Fruit fly (Drosophila melanogaster) whole organism, embryonic: Measurements from ENCODE around the gene klu.
A peak's percentile ranks its signal among the peaks of the same experiment; 100 is the strongest.

ENCODE experiments used
- ATbp ChIP-seq: fragments of 200-800 bp; sonication (Bioruptor generic); optimal IDR thresholded peaks from 2 replicates; lab custom pipeline; 2017; ENCODE audit warnings: missing biosample characterization, mild to moderate bottlenecking, missing genetic modification characterization, missing genetic modification reagents
- Abd-B ChIP-seq: fragments of 200-800 bp; sonication (Bioruptor generic); optimal IDR thresholded peaks from 2 replicates; lab custom pipeline; 2018; ENCODE audit warnings: missing biosample characterization, mild to moderate bottlenecking, missing genetic modification characterization, moderate library complexity
- Atf6 ChIP-seq: fragments of 200-800 bp; sonication (Bioruptor generic); IDR thresholded peaks from 2 replicates; pipeline ENCODE4 v1.3.6; 2022; ENCODE audit warnings: missing biosample characterization, missing genetic modification characterization
- Awh ChIP-seq: fragments of 200-800 bp; sonication (Bioruptor generic); IDR thresholded peaks from 2 replicates; pipeline ENCODE4, ENCODE4 v1.3.6; 2022; ENCODE audit warnings: missing biosample characterization, missing genetic modification characterization
- BtbVII ChIP-seq: fragments of 200-800 bp; sonication (Bioruptor generic); optimal IDR thresholded peaks from 3 replicates; lab custom pipeline; 2017; ENCODE audit warnings: missing biosample characterization, mild to moderate bottlenecking, missing genetic modification characterization
- CG1024 ChIP-seq: fragments of 200-800 bp; sonication (Bioruptor generic); IDR thresholded peaks from 2 replicates; pipeline ENCODE4 v1.3.6; 2022; ENCODE audit warnings: missing biosample characterization, missing genetic modification characterization
- CG11085 ChIP-seq: fragments of 200-800 bp; sonication (Bioruptor generic); IDR thresholded peaks from 2 replicates; pipeline ENCODE4 v1.3.6; 2022; ENCODE audit warnings: missing biosample characterization, missing genetic modification characterization
- CG12071 ChIP-seq: fragments of 200-800 bp; sonication (Bioruptor generic); optimal IDR thresholded peaks from 3 replicates; lab custom pipeline; 2018; ENCODE audit warnings: missing biosample characterization, mild to moderate bottlenecking, missing genetic modification characterization
- CG12104 ChIP-seq: fragments of 200-800 bp; sonication (Bioruptor generic); optimal IDR thresholded peaks from 3 replicates; lab custom pipeline; 2016; ENCODE audit warnings: missing biosample characterization, missing genetic modification characterization
- CG13296 ChIP-seq: fragments of 200-800 bp; sonication (Bioruptor generic); optimal IDR thresholded peaks from 3 replicates; lab custom pipeline; 2018; ENCODE audit warnings: missing biosample characterization, mild to moderate bottlenecking, missing genetic modification characterization
- CG14014 ChIP-seq: fragments of 200-800 bp; sonication (Bioruptor generic); IDR thresholded peaks from 2 replicates; pipeline ENCODE4 v1.3.6; 2022; ENCODE audit warnings: missing biosample characterization, missing genetic modification characterization
- CG3847 ChIP-seq: fragments of 200-800 bp; sonication (Bioruptor generic); IDR thresholded peaks from 2 replicates; pipeline ENCODE4 v1.3.6; 2022; ENCODE audit warnings: missing biosample characterization, missing genetic modification characterization
- CG4360 ChIP-seq: fragments of 200-800 bp; sonication (Bioruptor generic); IDR thresholded peaks from 2 replicates; pipeline ENCODE4 v1.3.6; 2022; ENCODE audit warnings: missing biosample characterization, missing genetic modification characterization
- CG4707 ChIP-seq: fragments of 200-800 bp; sonication (Bioruptor generic); optimal IDR thresholded peaks from 2 replicates; lab custom pipeline; 2018; ENCODE audit warnings: missing biosample characterization, mild to moderate bottlenecking, missing genetic modification characterization, moderate library complexity
- CG6683 ChIP-seq: fragments of 200-800 bp; sonication (Bioruptor generic); optimal IDR thresholded peaks from 2 replicates; lab custom pipeline; 2017; ENCODE audit warnings: missing biosample characterization, mild to moderate bottlenecking, missing genetic modification characterization, missing genetic modification reagents
- CG7987 ChIP-seq: fragments of 200-800 bp; sonication (Bioruptor generic); optimal IDR thresholded peaks from 2 replicates; lab custom pipeline; 2018; ENCODE audit warnings: missing biosample characterization, mild to moderate bottlenecking, missing genetic modification characterization, moderate library complexity
- CG8290 ChIP-seq, 3 experiments: fragments of 200-800 bp; sonication (Bioruptor generic); optimal IDR thresholded peaks; 2 replicates each; lab custom pipeline; 2016 to 2019; ENCODE audit warnings: missing biosample characterization in 3 of 3, missing genetic modification characterization in 3 of 3, mild to moderate bottlenecking in 2 of 3, moderate library complexity in 1 of 3
- CG8388 ChIP-seq: fragments of 200-800 bp; sonication (Bioruptor generic); optimal IDR thresholded peaks from 2 replicates; lab custom pipeline; 2019; ENCODE audit warnings: missing biosample characterization, mild to moderate bottlenecking, missing genetic modification characterization, moderate library complexity
- Camta ChIP-seq: fragments of 200-800 bp; sonication (Bioruptor generic); optimal IDR thresholded peaks from 2 replicates; lab custom pipeline; 2016; ENCODE audit warnings: missing biosample characterization, missing genetic modification characterization
- Chrac-16 ChIP-seq: fragments of 200-800 bp; sonication (Bioruptor generic); optimal IDR thresholded peaks from 3 replicates; lab custom pipeline; 2016; ENCODE audit warnings: missing biosample characterization, missing genetic modification characterization
- CrebB ChIP-seq: fragments of 200-800 bp; sonication (Bioruptor generic); optimal IDR thresholded peaks from 3 replicates; lab custom pipeline; 2018; ENCODE audit warnings: missing biosample characterization, mild to moderate bottlenecking, missing genetic modification characterization
- Hand ChIP-seq: fragments of 200-800 bp; sonication (Bioruptor generic); optimal IDR thresholded peaks from 2 replicates; lab custom pipeline; 2017; ENCODE audit warnings: mild to moderate bottlenecking, missing biosample characterization, missing genetic modification reagents, missing genetic modification characterization
- HmgZ ChIP-seq: fragments of 200-800 bp; sonication (Bioruptor generic); optimal IDR thresholded peaks from 2 replicates; lab custom pipeline; 2018; ENCODE audit warnings: missing biosample characterization, mild to moderate bottlenecking, missing genetic modification characterization
- Hr51 ChIP-seq, 2 experiments: fragments of 200-800 bp; sonication (Bioruptor generic); optimal IDR thresholded peaks; 2 replicates in 1 of 2; 3 replicates in 1 of 2; lab custom pipeline; 2016 to 2018; ENCODE audit warnings: missing biosample characterization in 2 of 2, missing genetic modification characterization in 2 of 2, mild to moderate bottlenecking in 1 of 2, moderate library complexity in 1 of 2
- Kr ChIP-seq: fragments of 200-800 bp; sonication (Bioruptor generic); optimal IDR thresholded peaks from 2 replicates; lab custom pipeline; 2017; ENCODE audit warnings: missing biosample characterization, mild to moderate bottlenecking, missing genetic modification characterization
- MESR4 ChIP-seq: fragments of 200-800 bp; sonication (Bioruptor generic); optimal IDR thresholded peaks from 2 replicates; lab custom pipeline; 2018; ENCODE audit warnings: missing biosample characterization, mild to moderate bottlenecking, missing genetic modification characterization, moderate library complexity
- MTF-1 ChIP-seq: fragments of 200-800 bp; sonication (Bioruptor generic); optimal IDR thresholded peaks from 2 replicates; lab custom pipeline; 2018; ENCODE audit warnings: missing biosample characterization, mild to moderate bottlenecking, missing genetic modification characterization, borderline replicate concordance
- Mrtf ChIP-seq: fragments of 200-800 bp; sonication (Bioruptor generic); IDR thresholded peaks from 3 replicates; pipeline ENCODE4 v1.3.6; 2022; ENCODE audit warnings: missing biosample characterization, missing genetic modification characterization
- NC2α ChIP-seq: fragments of 200-800 bp; sonication (Bioruptor generic); optimal IDR thresholded peaks from 2 replicates; lab custom pipeline; 2016; ENCODE audit warnings: missing biosample characterization, missing genetic modification characterization
- Pdp1 ChIP-seq, 2 experiments: fragments of 200-800 bp; sonication (Bioruptor generic); optimal IDR thresholded peaks; 3 replicates each; lab custom pipeline; 2016; ENCODE audit warnings: missing biosample characterization in 2 of 2, missing genetic modification characterization in 2 of 2, mild to moderate bottlenecking in 1 of 2, moderate library complexity in 1 of 2
- Sry-β ChIP-seq: fragments of 200-800 bp; sonication (Bioruptor generic); optimal IDR thresholded peaks from 2 replicates; lab custom pipeline; 2018; ENCODE audit warnings: missing biosample characterization, mild to moderate bottlenecking, missing genetic modification characterization, moderate library complexity
- al ChIP-seq: fragments of 200-800 bp; sonication (Bioruptor generic); IDR thresholded peaks from 2 replicates; pipeline ENCODE4 v1.3.6; 2022; ENCODE audit warnings: missing biosample characterization, missing genetic modification characterization
- aop ChIP-seq: fragments of 200-800 bp; sonication (Bioruptor generic); IDR thresholded peaks from 2 replicates; pipeline ENCODE4 v1.3.6; 2022; ENCODE audit warnings: missing biosample characterization, missing genetic modification characterization
- caup ChIP-seq: fragments of 200-800 bp; sonication (Bioruptor generic); optimal IDR thresholded peaks from 3 replicates; lab custom pipeline; 2017; ENCODE audit warnings: missing biosample characterization, mild to moderate bottlenecking, missing genetic modification characterization, moderate library complexity; ENCODE audit not compliant: severe bottlenecking
- ci ChIP-seq: fragments of 200-800 bp; sonication (Bioruptor generic); IDR thresholded peaks from 3 replicates; pipeline ENCODE4 v1.3.6; 2022; ENCODE audit warnings: missing biosample characterization, missing genetic modification characterization
- dimm ChIP-seq: fragments of 200-800 bp; sonication (Bioruptor generic); IDR thresholded peaks from 2 replicates; pipeline ENCODE4 v1.3.6; 2022; ENCODE audit warnings: missing biosample characterization, missing genetic modification characterization
- exex ChIP-seq: fragments of 200-800 bp; sonication (Bioruptor generic); optimal IDR thresholded peaks from 4 replicates; lab custom pipeline; 2018; ENCODE audit warnings: missing biosample characterization, mild to moderate bottlenecking, missing genetic modification characterization, moderate library complexity
- fd64A ChIP-seq: fragments of 200-800 bp; sonication (Bioruptor generic); optimal IDR thresholded peaks from 3 replicates; lab custom pipeline; 2018; ENCODE audit warnings: missing biosample characterization, mild to moderate bottlenecking, missing genetic modification characterization
- grn ChIP-seq: fragments of 200-800 bp; sonication (Bioruptor generic); optimal IDR thresholded peaks from 3 replicates; lab custom pipeline; 2017; ENCODE audit warnings: missing biosample characterization, missing genetic modification characterization
- hbn ChIP-seq: fragments of 200-800 bp; sonication (Bioruptor generic); IDR thresholded peaks from 2 replicates; pipeline ENCODE4 v1.3.6; 2022; ENCODE audit warnings: missing biosample characterization, missing genetic modification characterization; ENCODE audit not compliant: partially characterized antibody
- jumu ChIP-seq: fragments of 200-800 bp; sonication (Bioruptor generic); optimal IDR thresholded peaks from 3 replicates; lab custom pipeline; 2016; ENCODE audit warnings: missing biosample characterization, missing genetic modification characterization
- lab ChIP-seq: fragments of 200-800 bp; sonication (Bioruptor generic); optimal IDR thresholded peaks from 3 replicates; lab custom pipeline; 2017; ENCODE audit warnings: missing biosample characterization, missing genetic modification characterization, mild to moderate bottlenecking, moderate library complexity, missing genetic modification reagents
- pnt ChIP-seq: fragments of 200-800 bp; sonication (Bioruptor generic); optimal IDR thresholded peaks from 3 replicates; lab custom pipeline; 2016; ENCODE audit warnings: missing biosample characterization, missing genetic modification characterization
- psq ChIP-seq: fragments of 200-800 bp; sonication (Bioruptor generic); optimal IDR thresholded peaks from 2 replicates; lab custom pipeline; 2017; ENCODE audit warnings: missing biosample characterization, missing genetic modification characterization
- schlank ChIP-seq: fragments of 200-800 bp; sonication (Bioruptor generic); optimal IDR thresholded peaks from 2 replicates; lab custom pipeline; 2018; ENCODE audit warnings: missing biosample characterization, mild to moderate bottlenecking, missing genetic modification characterization
- sqz ChIP-seq: fragments of 200-800 bp; sonication (Bioruptor generic); optimal IDR thresholded peaks from 3 replicates; lab custom pipeline; 2018; ENCODE audit warnings: missing biosample characterization, mild to moderate bottlenecking, missing genetic modification characterization
- stc ChIP-seq: fragments of 200-800 bp; sonication (Bioruptor generic); IDR thresholded peaks from 2 replicates; pipeline ENCODE4 v1.3.6; 2022; ENCODE audit warnings: missing biosample characterization, missing genetic modification characterization
- sug ChIP-seq: fragments of 200-800 bp; optimal IDR thresholded peaks from 2 replicates; lab custom pipeline; 2019; ENCODE audit warnings: missing biosample characterization, mild to moderate bottlenecking, missing genetic modification characterization, moderate library complexity
- twi ChIP-seq: fragments of 200-800 bp; optimal IDR thresholded peaks from 2 replicates; lab custom pipeline; 2019; ENCODE audit warnings: missing biosample characterization, mild to moderate bottlenecking, missing genetic modification characterization, moderate library complexity

klu gene

DNA sequence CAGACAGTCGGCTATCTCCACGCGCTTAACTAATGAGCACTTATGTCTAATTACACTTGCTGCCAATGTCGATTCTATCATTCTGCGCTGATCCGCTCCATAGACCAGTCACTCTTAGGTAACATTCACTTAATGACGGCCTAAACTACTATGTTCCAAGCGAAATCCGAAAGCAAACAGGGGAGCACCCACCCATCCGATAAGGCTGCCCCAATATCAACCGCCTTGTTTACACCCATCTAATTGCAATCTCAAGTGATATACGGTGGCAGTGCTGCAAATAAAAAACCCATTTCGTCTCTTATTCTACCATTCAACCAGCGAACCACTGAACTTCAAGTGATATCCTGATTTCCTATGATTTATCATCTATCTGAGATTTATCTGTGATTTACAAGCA lies 40.4 kb upstream of the klu start (continued):
- TF ChIP-seq CG6683 (GFP tag; lab: Kevin White, UChicago) (peak; percentile 27), ATbp (GFP tag; lab: Kevin White, UChicago) (peak; percentile 38), Awh (GFP tag; lab: Robert Waterston, UW) (peak; percentile 23; the same call in 1 of the 2 replicates), Mrtf (0 out of 3 replicates have a peak, but pooled peaks have one; percentile 24), sug (tag; lab: Kevin White, UChicago) (peak; percentile 60), fd64A (peak; percentile 18), sqz (GFP tag; lab: Kevin White, UChicago) (no peak), grn (GFP tag; lab: Kevin White, UChicago) (peak; percentile 40), CG7987 (GFP tag; lab: Kevin White, UChicago) (peak; percentile 75), Hand (GFP tag; lab: Kevin White, UChicago) (no peak), caup (GFP tag; lab: Kevin White, UChicago) (peak; percentile 70), CG4360 (GFP tag; lab: Robert Waterston, UW) (no peak), lab (GFP tag; lab: Kevin White, UChicago) (peak; percentile 87), CG8290 (GFP tag; optimal IDR thresholded peaks at IDR 0.05; lab: Kevin White, UChicago) (no peak), CG8290 (tag; optimal IDR thresholded peaks at IDR 0.05; lab: Kevin White, UChicago) (peak in 1 of 2 experiments; percentile 76), schlank (peak; percentile 38), CG3847 (no peak), twi (tag; lab: Kevin White, UChicago) (no peak), CG12104 (no peak), CG12071 (peak; percentile 81), Pdp1 (GFP tag; optimal IDR thresholded peaks at IDR 0.05; lab: Kevin White, UChicago) (peak in 1 of 2 experiments; percentile 58), CrebB (tag; lab: Kevin White, UChicago) (peak; percentile 61), Atf6 (GFP tag; lab: Robert Waterston, UW) (peak; percentile 43; the same call in 1 of the 2 replicates), Hr51 (GFP tag; optimal IDR thresholded peaks at IDR 0.05; lab: Kevin White, UChicago) (no peak), hbn (GFP tag; lab: Robert Waterston, UW) (no peak), CG4707 (GFP tag; lab: Kevin White, UChicago) (no peak), CG14014 (GFP tag; lab: Robert Waterston, UW) (peak; percentile 13; the same call in 1 of the 2 replicates), CG13296 (GFP tag; lab: Kevin White, UChicago) (peak; percentile 86), aop (GFP tag; lab: Robert Waterston, UW) (0 out of 2 replicates have a peak, but pooled peaks have one; percentile 8), NC2α (GFP tag; lab: Kevin White, UChicago) (no peak), exex (tag; lab: Kevin White, UChicago) (peak; percentile 91), Camta (GFP tag; lab: Kevin White, UChicago) (no peak), ci (GFP tag; lab: Robert Waterston, UW) (peak; percentile 36; the same call in 1 of the 3 replicates), BtbVII (peak; percentile 38)

dm6 chr3L:11047877-11048276 lies 38.9 kb upstream of the klu start:
- TF ChIP-seq CG12104 (peak; percentile 57), Kr (GFP tag; lab: Kevin White, UChicago) (no peak), dimm (GFP tag; lab: Robert Waterston, UW) (peak; percentile 39; the same call in 1 of the 2 replicates), MTF-1 (GFP tag; lab: Kevin White, UChicago) (peak; percentile 67), psq (GFP tag; lab: Kevin White, UChicago) (peak; percentile 6), Abd-B (GFP tag; lab: Kevin White, UChicago) (no peak), CG8388 (GFP tag; lab: Kevin White, UChicago) (peak; percentile 50), CG1024 (peak; percentile 68), CG11085 (peak; percentile 69; the same call in 1 of the 2 replicates), pnt (GFP tag; lab: Kevin White, UChicago) (peak; percentile 76), HmgZ (tag; lab: Kevin White, UChicago) (peak; percentile 86), stc (GFP tag; lab: Robert Waterston, UW) (peak; percentile 60), Sry-β (GFP tag; lab: Kevin White, UChicago) (no peak), jumu (GFP tag; lab: Kevin White, UChicago) (peak; percentile 63), Hr51 (GFP tag; optimal IDR thresholded peaks at IDR 0.05; lab: Kevin White, UChicago) (peak; percentile 47 to 54), Chrac-16 (peak; percentile 88), al (no peak), aop (GFP tag; lab: Robert Waterston, UW) (peak; percentile 42; the same call in 1 of the 2 replicates), MESR4 (GFP tag; lab: Kevin White, UChicago) (no peak)
